Worm (Caenorhabditis elegans) whole organism, dauer: Measurements from ENCODE around the gene C01G12.9.

Source experiments
- unc-62 ChIP-seq: sonication (generic microtip); optimal IDR thresholded peaks from 2 replicates; lab custom pipeline; 2017; ENCODE audit warnings: missing biosample characterization, missing genetic modification reagents, missing genetic modification characterization

C01G12.9 gene

ce11 chrII:14608508-14608907 is 29.7 kb downstream of the C01G12.9 start:
- TF ChIP-seq unc-62, result no peak

ce11 chrII:14609297-14609937 is 30.6 kb downstream of the C01G12.9 start:
- TF ChIP-seq unc-62, result no peak

ce11 chrII:14610492-14611142 is 31.8 kb downstream of the C01G12.9 start:
- no peak for TF ChIP-seq unc-62

- TF ChIP-seq unc-62, result no peak
Observed at ce11 chrII:14611307-14611706, 32.5 kb downstream of the C01G12.9 start.

- TF ChIP-seq unc-62, result no peak
Observed at ce11 chrII:14615735-14616134, 36.9 kb downstream of the C01G12.9 start, which contains the start of gene mltn-9. TSS of gene mltn-9 (plus strand) at chrII:14616035.

- no peak for TF ChIP-seq unc-62
Observed at ce11 chrII:14616402-14616801, 37.6 kb downstream of the C01G12.9 start.

ce11 chrII:14616927-14617326 is 38.1 kb downstream of the C01G12.9 start:
- no peak for TF ChIP-seq unc-62

- no peak for TF ChIP-seq unc-62
Observed at ce11 chrII:14618158-14618557, 39.3 kb downstream of the C01G12.9 start.

ce11 chrII:14618764-14619163 is 39.9 kb downstream of the C01G12.9 start:
- no peak for TF ChIP-seq unc-62

- TF ChIP-seq unc-62, result no peak
Observed at ce11 chrII:14619806-14620205, 41.0 kb downstream of the C01G12.9 start.

ce11 chrII:14620730-14621129 is 41.9 kb downstream of the C01G12.9 start:
- TF ChIP-seq unc-62, result no peak

ce11 chrII:14622758-14623157 is 43.9 kb downstream of the C01G12.9 start, which contains the start of gene mltn-10:
TSS of gene mltn-10 (plus strand) at chrII:14623058.
- TF ChIP-seq unc-62, result no peak

- TF ChIP-seq unc-62, result no peak
Observed at ce11 chrII:14626883-14627282, 48.1 kb downstream of the C01G12.9 start.

ce11 chrII:14627330-14627729 is 48.5 kb downstream of the C01G12.9 start, which contains the start of gene tag-297:
TSS of gene tag-297 (plus strand) at chrII:14627630.
- no peak for TF ChIP-seq unc-62
